Worm (Caenorhabditis elegans) whole organism, L2 larva: ENCODE data around the gene srx-108.

Source experiments
- C34F6.9 ChIP-seq: fragments of 150-350 bp; optimal IDR thresholded peaks from 2 replicates; lab custom pipeline; 2014; ENCODE audit warnings: missing biosample characterization, missing genetic modification characterization
- F13H6.1 ChIP-seq: sonication (generic microtip); optimal IDR thresholded peaks from 2 replicates; lab custom pipeline; 2016; ENCODE audit warnings: missing genetic modification characterization, missing compliant biosample characterization
- Y55F3AM.14 ChIP-seq: fragments of 200-800 bp; sonication (Bioruptor generic); optimal IDR thresholded peaks from 2 replicates; lab custom pipeline; 2018; ENCODE audit warnings: mild to moderate bottlenecking, missing genetic modification characterization, missing compliant biosample characterization
- ZK546.5 ChIP-seq: sonication (generic microtip); optimal IDR thresholded peaks from 2 replicates; lab custom pipeline; 2017; ENCODE audit warnings: missing biosample characterization, missing genetic modification characterization
- alr-1 ChIP-seq: fragments of 150-350 bp; optimal IDR thresholded peaks from 2 replicates; lab custom pipeline; 2014; ENCODE audit warnings: missing biosample characterization, missing genetic modification characterization
- ceh-16 ChIP-seq: fragments of 150-350 bp; optimal IDR thresholded peaks from 2 replicates; lab custom pipeline; 2014; ENCODE audit warnings: missing biosample characterization, missing genetic modification characterization
- ceh-82 ChIP-seq: fragments of 150-350 bp; optimal IDR thresholded peaks from 2 replicates; lab custom pipeline; 2014; ENCODE audit warnings: missing biosample characterization, missing genetic modification characterization
- crh-2 ChIP-seq: sonication (generic microtip); optimal IDR thresholded peaks from 2 replicates; lab custom pipeline; 2017; ENCODE audit warnings: missing biosample characterization, missing genetic modification characterization
- dmd-4 ChIP-seq: sonication (generic microtip); optimal IDR thresholded peaks from 2 replicates; lab custom pipeline; 2017; ENCODE audit warnings: missing biosample characterization, missing genetic modification characterization
- egl-27 ChIP-seq: sonication (generic microtip); optimal IDR thresholded peaks from 3 replicates; lab custom pipeline; 2017; ENCODE audit warnings: missing biosample characterization, missing genetic modification reagents, missing genetic modification characterization
- elt-1 ChIP-seq: fragments of 150-350 bp; optimal IDR thresholded peaks from 2 replicates; lab custom pipeline; 2014; ENCODE audit warnings: missing biosample characterization, missing genetic modification characterization
- fos-1 ChIP-seq: fragments of 150-350 bp; optimal IDR thresholded peaks from 2 replicates; lab custom pipeline; 2014; ENCODE audit warnings: missing biosample characterization, missing genetic modification characterization
- lin-11 ChIP-seq: fragments of 150-350 bp; sonication (generic microtip); optimal IDR thresholded peaks from 2 replicates; lab custom pipeline; 2014; ENCODE audit warnings: missing biosample characterization, missing genetic modification characterization, inconsistent platforms, mixed read lengths
- mab-5 ChIP-seq: fragments of 150-350 bp; optimal IDR thresholded peaks from 2 replicates; lab custom pipeline; 2014; ENCODE audit warnings: missing biosample characterization, missing genetic modification characterization
- mdl-1 ChIP-seq, 2 experiments: fragments of 150-350 bp in 1 of 2; sonication (generic microtip) in 1 of 2; optimal IDR thresholded peaks; 2 replicates each; lab custom pipeline; 2017; ENCODE audit warnings: missing biosample characterization in 2 of 2, missing genetic modification characterization in 2 of 2
- nhr-129 ChIP-seq: fragments of 150-350 bp; optimal IDR thresholded peaks from 2 replicates; lab custom pipeline; 2014; ENCODE audit warnings: missing biosample characterization, missing genetic modification characterization
- nhr-21 ChIP-seq: fragments of 150-350 bp; optimal IDR thresholded peaks from 2 replicates; lab custom pipeline; 2014; ENCODE audit warnings: missing biosample characterization, missing genetic modification characterization
- nhr-23 ChIP-seq: fragments of 150-350 bp; optimal IDR thresholded peaks from 2 replicates; lab custom pipeline; 2014; ENCODE audit warnings: missing biosample characterization, missing genetic modification reagents, missing genetic modification characterization
- nhr-25 ChIP-seq: fragments of 150-350 bp; sonication (generic microtip); optimal IDR thresholded peaks from 3 replicates; lab custom pipeline; 2014; ENCODE audit warnings: missing biosample characterization, missing genetic modification characterization
- nhr-6 ChIP-seq: fragments of 150-350 bp; optimal IDR thresholded peaks from 2 replicates; lab custom pipeline; 2014; ENCODE audit warnings: missing biosample characterization, missing genetic modification characterization
- nhr-77 ChIP-seq: fragments of 150-350 bp; optimal IDR thresholded peaks from 2 replicates; lab custom pipeline; 2014; ENCODE audit warnings: missing biosample characterization, missing genetic modification characterization
- skn-1 ChIP-seq: sonication (generic microtip); optimal IDR thresholded peaks from 2 replicates; lab custom pipeline; 2017; ENCODE audit warnings: missing biosample characterization, missing genetic modification characterization
- sma-3 ChIP-seq: sonication (generic microtip); optimal IDR thresholded peaks from 2 replicates; lab custom pipeline; 2016; ENCODE audit warnings: missing genetic modification reagents, missing genetic modification characterization, missing compliant biosample characterization
- sma-9 ChIP-seq, 2 experiments: fragments of 150-350 bp in 1 of 2; sonication (generic microtip) in 1 of 2; optimal IDR thresholded peaks; 2 replicates each; lab custom pipeline; 2014 to 2016; ENCODE audit warnings: missing genetic modification characterization in 2 of 2, mild to moderate bottlenecking in 1 of 2, missing biosample characterization in 1 of 2, missing compliant biosample characterization in 1 of 2, missing genetic modification reagents in 1 of 2, moderate library complexity in 1 of 2
- unc-39 ChIP-seq: fragments of 150-350 bp; optimal IDR thresholded peaks from 2 replicates; lab custom pipeline; 2014; ENCODE audit warnings: missing biosample characterization, missing genetic modification characterization
- zag-1 ChIP-seq: fragments of 150-350 bp; optimal IDR thresholded peaks from 2 replicates; lab custom pipeline; 2014; ENCODE audit warnings: missing biosample characterization, missing genetic modification characterization
- ztf-1 ChIP-seq: fragments of 200-800 bp; sonication (Bioruptor generic); conservative IDR thresholded peaks from 2 replicates; pipeline ENCODE4 v1.3.6; 2022; ENCODE audit warnings: missing genetic modification characterization, missing compliant biosample characterization
- ztf-11 ChIP-seq: sonication (generic microtip); optimal IDR thresholded peaks from 2 replicates; lab custom pipeline; 2017; ENCODE audit warnings: missing biosample characterization, missing genetic modification characterization
- ztf-4 ChIP-seq: fragments of 150-350 bp; optimal IDR thresholded peaks from 2 replicates; lab custom pipeline; 2014; ENCODE audit warnings: missing biosample characterization, missing genetic modification characterization

Gene srx-108

ce11 chrII:3736893-3737375, 31.5 kb downstream of the srx-108 start, which contains the start of gene F12E12.6:
TSS of gene F12E12.6 (minus strand) at chrII:3736943.
- no peak for TF ChIP-seq mab-5 (tag; lab: Kevin White, UChicago)
- TF ChIP-seq ZK546.5 (tag; lab: Kevin White, UChicago): no peak
- no peak for TF ChIP-seq sma-9 (GFP tag; optimal IDR thresholded peaks at IDR 0.05; lab: Kevin White, UChicago)
- no peak for TF ChIP-seq sma-9 (tag; optimal IDR thresholded peaks at IDR 0.05; lab: Kevin White, UChicago)

ce11 chrII:3739647-3740046, 34.2 kb downstream of the srx-108 start, which contains the start of gene F12E12.2:
TSS of gene F12E12.2 (plus strand) at chrII:3739947.
- TF ChIP-seq egl-27 (tag; lab: Kevin White, UChicago) (no peak), nhr-129 (tag; lab: Kevin White, UChicago) (no peak), ceh-16 (tag; lab: Kevin White, UChicago) (no peak), lin-11 (tag; lab: Kevin White, UChicago) (no peak), F13H6.1 (tag; lab: Kevin White, UChicago) (no peak), C34F6.9 (tag; lab: Kevin White, UChicago) (no peak), sma-3 (GFP tag; lab: Kevin White, UChicago) (no peak), sma-9 (GFP tag; optimal IDR thresholded peaks at IDR 0.05; lab: Kevin White, UChicago) (no peak), sma-9 (tag; optimal IDR thresholded peaks at IDR 0.05; lab: Kevin White, UChicago) (no peak), skn-1 (no peak)

- no peak for TF ChIP-seq zag-1
- TF ChIP-seq F13H6.1 (tag; lab: Kevin White, UChicago): no peak
- no peak for TF ChIP-seq nhr-23 (tag; lab: Kevin White, UChicago)
- no peak for TF ChIP-seq nhr-21 (tag; lab: Kevin White, UChicago)
- TF ChIP-seq ztf-11: no peak
- no peak for TF ChIP-seq fos-1
- no peak for TF ChIP-seq nhr-25 (tag; lab: Kevin White, UChicago)
- TF ChIP-seq dmd-4 (tag; lab: Kevin White, UChicago): no peak
- TF ChIP-seq Y55F3AM.14 (GFP tag; lab: Kevin White, UChicago): no peak
Measured at ce11 chrII:3741584-3741983, 36.2 kb downstream of the srx-108 start, which contains the start of gene F12E12.1. TSS of gene F12E12.1 (plus strand) at chrII:3741884.

- TF ChIP-seq mab-5 (tag; lab: Kevin White, UChicago): no peak
- peak; percentile 62 for TF ChIP-seq sma-9 (GFP tag; optimal IDR thresholded peaks at IDR 0.05; lab: Kevin White, UChicago)
- no peak for TF ChIP-seq sma-9 (tag; optimal IDR thresholded peaks at IDR 0.05; lab: Kevin White, UChicago)
Measured at ce11 chrII:3743684-3744200, 38.3 kb downstream of the srx-108 start, which contains the start of gene nta-1. TSS of gene nta-1 (minus strand) at chrII:3743814.

- TF ChIP-seq ceh-82 (tag; lab: Kevin White, UChicago) (no peak), nhr-21 (tag; lab: Kevin White, UChicago) (no peak), ZK546.5 (tag; lab: Kevin White, UChicago) (no peak), ceh-16 (tag; lab: Kevin White, UChicago) (no peak), skn-1 (no peak), nhr-23 (tag; lab: Kevin White, UChicago) (no peak), mdl-1 (tag; optimal IDR thresholded peaks at IDR 0.05; lab: Kevin White, UChicago) (no peak), lin-11 (tag; lab: Kevin White, UChicago) (no peak), ztf-4 (no peak), elt-1 (tag; lab: Kevin White, UChicago) (no peak), nhr-77 (no peak), C34F6.9 (tag; lab: Kevin White, UChicago) (no peak), nhr-6 (no peak), crh-2 (tag; lab: Kevin White, UChicago) (no peak), alr-1 (tag; lab: Kevin White, UChicago) (no peak), ztf-1 (GFP tag; lab: Robert Waterston, UW) (no peak), unc-39 (no peak)
Measured at ce11 chrII:3747405-3747804, 42.0 kb downstream of the srx-108 start, which contains the start of gene fbxb-92. TSS of gene fbxb-92 (minus strand) at chrII:3747505.

ce11 chrII:3748719-3749118, 43.3 kb downstream of the srx-108 start, which contains the start of gene fbxb-90:
TSS of gene fbxb-90 (minus strand) at chrII:3748819.
- no peak for TF ChIP-seq egl-27 (tag; lab: Kevin White, UChicago)
